Worm (Caenorhabditis elegans): Measurements from ENCODE around the gene irld-49.

irld-49 gene

ce11 chrII:2976597-2976996 is 32.6 kb downstream of the irld-49 start, which contains the start of gene nhr-88:
TSS of gene nhr-88 (plus strand) at chrII:2976639.
- no peak for TF ChIP-seq dpff-1 (tag; optimal IDR thresholded peaks at IDR 0.05)
- no peak for TF ChIP-seq hlh-12 (tag; optimal IDR thresholded peaks at IDR 0.05)
- no peak for TF ChIP-seq lin-54 (GFP tag; optimal IDR thresholded peaks at IDR 0.05)
- no peak for TF ChIP-seq tbp1 (GFP tag; optimal IDR thresholded peaks at IDR 0.05)
- TF ChIP-seq let-526 (GFP tag; IDR thresholded peaks at IDR 0.05), result no peak
- no peak for TF ChIP-seq F39B2.1 (GFP tag; IDR thresholded peaks at IDR 0.05)
- no peak for TF ChIP-seq ztf-3 (GFP tag; optimal IDR thresholded peaks at IDR 0.05)
- no peak; the same call in 1 of the 2 replicates for TF ChIP-seq dox-1 (GFP tag; IDR thresholded peaks at IDR 0.05)
- no peak for TF ChIP-seq him-1 (tag; optimal IDR thresholded peaks at IDR 0.05)
- TF ChIP-seq F37B4.10 (GFP tag; IDR thresholded peaks at IDR 0.05), result no peak
- TF ChIP-seq pha-4 (tag; optimal IDR thresholded peaks at IDR 0.05), result no peak
- TF ChIP-seq xnd-1 (tag; optimal IDR thresholded peaks at IDR 0.05), result no peak
- TF ChIP-seq bed-2 (GFP tag; IDR thresholded peaks at IDR 0.05), result no peak
- TF ChIP-seq nhr-120 (GFP tag; IDR thresholded peaks at IDR 0.05), result no peak
- no peak for TF ChIP-seq F57C9.4 (tag; optimal IDR thresholded peaks at IDR 0.05)
- no peak for TF ChIP-seq hlh-26 (GFP tag; conservative IDR thresholded peaks at IDR 0.05)
- TF ChIP-seq sptf-2 (GFP tag; optimal IDR thresholded peaks at IDR 0.05), result no peak
- TF ChIP-seq zim-3 (tag; optimal IDR thresholded peaks at IDR 0.05), result no peak
- TF ChIP-seq unc-130 (GFP tag; optimal IDR thresholded peaks at IDR 0.05), result no peak
- TF ChIP-seq athp-1 (tag; optimal IDR thresholded peaks at IDR 0.05), result no peak
- TF ChIP-seq F49E8.2 (tag; optimal IDR thresholded peaks at IDR 0.05; ENCODE audit: insufficient read depth), result no peak
- TF ChIP-seq lin-40 (tag; optimal IDR thresholded peaks at IDR 0.05), result no peak
- TF ChIP-seq ccch-3 (GFP tag; optimal IDR thresholded peaks at IDR 0.05), result no peak
- TF ChIP-seq ceh-91 (GFP tag; IDR thresholded peaks at IDR 0.05), result no peak
- TF ChIP-seq atf-7 (tag; optimal IDR thresholded peaks at IDR 0.05), result peak; percentile 16
- no peak for TF ChIP-seq cebp-2 (GFP tag; IDR thresholded peaks at IDR 0.05)
- no peak for TF ChIP-seq T26A5.8 (tag; optimal IDR thresholded peaks at IDR 0.05)
- no peak for TF ChIP-seq tlf-1 (GFP tag; optimal IDR thresholded peaks at IDR 0.05)
- TF ChIP-seq attf-5 (GFP tag; optimal IDR thresholded peaks at IDR 0.05), result peak; percentile 6
- TF ChIP-seq sea-2 (GFP tag; IDR thresholded peaks at IDR 0.05), result no peak
- TF ChIP-seq hmg-20 (GFP tag; IDR thresholded peaks at IDR 0.05), result no peak
- no peak for TF ChIP-seq ztf-6 (GFP tag; IDR thresholded peaks at IDR 0.05)
- TF ChIP-seq dpl-1 (GFP tag; optimal IDR thresholded peaks at IDR 0.05), result no peak
- TF ChIP-seq egrh-3 (GFP tag; IDR thresholded peaks at IDR 0.05), result no peak
- peak; percentile 76 for TF ChIP-seq zfh-2 (GFP tag; conservative IDR thresholded peaks at IDR 0.05)
- no peak for TF ChIP-seq unc-62 (GFP tag; optimal IDR thresholded peaks at IDR 0.05)
- TF ChIP-seq aptf-2 (GFP tag; conservative IDR thresholded peaks at IDR 0.05), result no peak
- TF ChIP-seq B0035.1 (tag; optimal IDR thresholded peaks at IDR 0.05), result no peak
- TF ChIP-seq nfya-1 (tag; optimal IDR thresholded peaks at IDR 0.05; ENCODE audit: borderline replicate concordance, insufficient read depth), result no peak
- peak; percentile 20 for TF ChIP-seq K12H6.12 (tag; optimal IDR thresholded peaks at IDR 0.05)
- no peak for TF ChIP-seq mel-28 (tag; optimal IDR thresholded peaks at IDR 0.05; ENCODE audit: borderline replicate concordance)
- peak; percentile 31; the same call in 1 of the 2 replicates for TF ChIP-seq B0336.3 (GFP tag; IDR thresholded peaks at IDR 0.05)
- 0 out of 2 replicates have a peak, but pooled peaks have one; percentile 21 for TF ChIP-seq hmg-1.2 (GFP tag; IDR thresholded peaks at IDR 0.05)
- no peak for TF ChIP-seq fkh-3 (tag; optimal IDR thresholded peaks at IDR 0.05)
- TF ChIP-seq mes-4 (tag; optimal IDR thresholded peaks at IDR 0.05), result no peak
- TF ChIP-seq chd-7 (tag; optimal IDR thresholded peaks at IDR 0.05), result peak; percentile 18
- no peak for TF ChIP-seq tbx-9 (tag; optimal IDR thresholded peaks at IDR 0.05; ENCODE audit: borderline replicate concordance)
- TF ChIP-seq cebp-1 (GFP tag; IDR thresholded peaks at IDR 0.05), result no peak
- peak; percentile 69 for TF ChIP-seq cebp-1 (tag; optimal IDR thresholded peaks at IDR 0.05)
- TF ChIP-seq nhr-27 (tag; optimal IDR thresholded peaks at IDR 0.05), result no peak
- peak; percentile 56; the same call in 1 of the 2 replicates for TF ChIP-seq nfyb-1 (GFP tag; IDR thresholded peaks at IDR 0.05)
